Fruit fly (Drosophila melanogaster) whole organism, embryonic: ENCODE results near the gene CG10874.

Source experiments
- BEAF-32 ChIP-seq: fragments of 200-800 bp; sonication (Bioruptor generic); optimal IDR thresholded peaks from 3 replicates; lab custom pipeline; 2017; ENCODE audit warnings: missing biosample characterization, missing genetic modification characterization, mild to moderate bottlenecking, moderate library complexity, missing genetic modification reagents
- CG10431 ChIP-seq: fragments of 200-800 bp; sonication (Bioruptor generic); optimal IDR thresholded peaks from 3 replicates; lab custom pipeline; 2018; ENCODE audit warnings: missing biosample characterization, mild to moderate bottlenecking, missing genetic modification characterization
- CG10543 ChIP-seq: fragments of 200-800 bp; sonication (Bioruptor generic); optimal IDR thresholded peaks from 3 replicates; lab custom pipeline; 2017; ENCODE audit warnings: missing biosample characterization, mild to moderate bottlenecking, missing genetic modification characterization, moderate library complexity
- CG12219 ChIP-seq: fragments of 200-800 bp; sonication (Bioruptor generic); optimal IDR thresholded peaks from 3 replicates; lab custom pipeline; 2018; ENCODE audit warnings: missing biosample characterization, mild to moderate bottlenecking, missing genetic modification characterization
- CG12744 ChIP-seq: fragments of 200-800 bp; sonication (Bioruptor generic); optimal IDR thresholded peaks from 2 replicates; lab custom pipeline; 2016; ENCODE audit warnings: missing biosample characterization, missing genetic modification characterization
- CG13424 ChIP-seq: fragments of 200-800 bp; sonication (Bioruptor generic); optimal IDR thresholded peaks from 2 replicates; lab custom pipeline; 2019; ENCODE audit warnings: missing biosample characterization, mild to moderate bottlenecking, missing genetic modification characterization, moderate library complexity
- CG17385 ChIP-seq: fragments of 200-800 bp; sonication (Bioruptor generic); optimal IDR thresholded peaks from 3 replicates; lab custom pipeline; 2018; ENCODE audit warnings: missing biosample characterization, mild to moderate bottlenecking, missing genetic modification characterization
- CG31224 ChIP-seq: fragments of 200-800 bp; sonication (Bioruptor generic); IDR thresholded peaks from 2 replicates; pipeline ENCODE4 v1.3.6; 2022; ENCODE audit warnings: missing biosample characterization, missing genetic modification characterization
- CG4328 ChIP-seq: fragments of 200-800 bp; sonication (Bioruptor generic); optimal IDR thresholded peaks from 3 replicates; lab custom pipeline; 2017; ENCODE audit warnings: missing biosample characterization, missing genetic modification reagents, missing genetic modification characterization
- CG4820 ChIP-seq: fragments of 200-800 bp; sonication (Bioruptor generic); optimal IDR thresholded peaks from 3 replicates; lab custom pipeline; 2016; ENCODE audit warnings: missing biosample characterization, missing genetic modification characterization
- CG5953 ChIP-seq: fragments of 200-800 bp; sonication (Bioruptor generic); IDR thresholded peaks from 2 replicates; pipeline ENCODE4 v1.3.6; 2022; ENCODE audit warnings: missing biosample characterization, missing genetic modification characterization
- CG6254 ChIP-seq: fragments of 200-800 bp; sonication (Bioruptor generic); optimal IDR thresholded peaks from 3 replicates; lab custom pipeline; 2017; ENCODE audit warnings: mild to moderate bottlenecking, missing biosample characterization, missing genetic modification reagents, missing genetic modification characterization
- CG8281 ChIP-seq: fragments of 200-800 bp; sonication (Bioruptor generic); optimal IDR thresholded peaks from 2 replicates; lab custom pipeline; 2018; ENCODE audit warnings: missing biosample characterization, mild to moderate bottlenecking, missing genetic modification characterization, moderate library complexity
- CG8478 ChIP-seq: fragments of >200 bp; optimal IDR thresholded peaks from 2 replicates; lab custom pipeline; 2018
- CG8765 ChIP-seq: fragments of 200-800 bp; sonication (Bioruptor generic); IDR thresholded peaks from 2 replicates; pipeline ENCODE4 v1.3.6; 2022; ENCODE audit warnings: missing biosample characterization, missing genetic modification characterization
- CoRest ChIP-seq: fragments of 200-800 bp; sonication (Bioruptor generic); optimal IDR thresholded peaks from 3 replicates; lab custom pipeline; 2018; ENCODE audit warnings: missing biosample characterization, mild to moderate bottlenecking, missing genetic modification characterization, moderate library complexity
- D19A ChIP-seq: fragments of 200-800 bp; optimal IDR thresholded peaks from 3 replicates; lab custom pipeline; 2019; ENCODE audit warnings: missing biosample characterization, mild to moderate bottlenecking, missing genetic modification characterization, moderate library complexity
- D19B ChIP-seq: fragments of 200-800 bp; sonication (Bioruptor generic); optimal IDR thresholded peaks from 2 replicates; lab custom pipeline; 2017; ENCODE audit warnings: missing biosample characterization, mild to moderate bottlenecking, missing genetic modification characterization
- Dip3 ChIP-seq: fragments of 200-800 bp; sonication (Bioruptor generic); optimal IDR thresholded peaks from 3 replicates; lab custom pipeline; 2016; ENCODE audit warnings: missing biosample characterization, missing genetic modification characterization
- Dref ChIP-seq: fragments of 200-800 bp; sonication (Bioruptor generic); IDR thresholded peaks from 2 replicates; pipeline ENCODE4 v1.3.6; 2022; ENCODE audit warnings: missing biosample characterization, missing genetic modification characterization
- Fer1 ChIP-seq: fragments of 200-800 bp; sonication (Bioruptor generic); optimal IDR thresholded peaks from 2 replicates; lab custom pipeline; 2017; ENCODE audit warnings: missing biosample characterization, mild to moderate bottlenecking, missing genetic modification characterization
- HmgD ChIP-seq: fragments of 200-800 bp; sonication (Bioruptor generic); optimal IDR thresholded peaks from 3 replicates; lab custom pipeline; 2016; ENCODE audit warnings: missing biosample characterization, missing genetic modification characterization
- MBD-R2 ChIP-seq: fragments of 200-800 bp; sonication (Bioruptor generic); IDR thresholded peaks from 2 replicates; pipeline ENCODE4 v1.3.6; 2022; ENCODE audit warnings: missing biosample characterization, missing genetic modification characterization
- NK7.1 ChIP-seq: fragments of 200-800 bp; sonication (Bioruptor generic); optimal IDR thresholded peaks from 3 replicates; lab custom pipeline; 2016; ENCODE audit warnings: missing biosample characterization, missing genetic modification characterization
- Neu2 ChIP-seq: fragments of 200-800 bp; sonication (Bioruptor generic); optimal IDR thresholded peaks from 3 replicates; lab custom pipeline; 2016; ENCODE audit warnings: missing biosample characterization, missing genetic modification characterization, borderline replicate concordance
- Sox100B ChIP-seq: fragments of 200-800 bp; sonication (Bioruptor generic); optimal IDR thresholded peaks from 3 replicates; lab custom pipeline; 2018; ENCODE audit warnings: missing biosample characterization, mild to moderate bottlenecking, missing genetic modification characterization
- Usf ChIP-seq: fragments of 200-800 bp; sonication (Bioruptor generic); optimal IDR thresholded peaks from 2 replicates; lab custom pipeline; 2017; ENCODE audit warnings: missing genotype, missing biosample characterization, missing genetic modification characterization
- ab ChIP-seq: fragments of 200-800 bp; sonication (Bioruptor generic); optimal IDR thresholded peaks from 2 replicates; lab custom pipeline; 2016; ENCODE audit warnings: missing biosample characterization, missing genetic modification characterization
- ato ChIP-seq: fragments of 200-800 bp; sonication (Bioruptor generic); IDR thresholded peaks from 2 replicates; pipeline ENCODE4 v1.3.6; 2022; ENCODE audit warnings: missing biosample characterization, missing genetic modification characterization; ENCODE audit not compliant: partially characterized antibody
- btn ChIP-seq: fragments of 200-800 bp; sonication (Bioruptor generic); optimal IDR thresholded peaks from 2 replicates; lab custom pipeline; 2016; ENCODE audit warnings: missing biosample characterization, missing genetic modification characterization
- cato ChIP-seq: fragments of 200-800 bp; sonication (Bioruptor generic); optimal IDR thresholded peaks from 2 replicates; lab custom pipeline; 2016; ENCODE audit warnings: missing biosample characterization, missing genetic modification characterization, borderline replicate concordance
- ci ChIP-seq: fragments of 200-800 bp; sonication (Bioruptor generic); IDR thresholded peaks from 3 replicates; pipeline ENCODE4 v1.3.6; 2022; ENCODE audit warnings: missing biosample characterization, missing genetic modification characterization
- dm ChIP-seq: fragments of 200-800 bp; sonication (Bioruptor generic); optimal IDR thresholded peaks from 3 replicates; lab custom pipeline; 2016; ENCODE audit warnings: missing biosample characterization, missing genetic modification characterization
- ewg ChIP-seq: fragments of 200-800 bp; sonication (Bioruptor generic); optimal IDR thresholded peaks from 3 replicates; lab custom pipeline; 2017; ENCODE audit warnings: mild to moderate bottlenecking, missing biosample characterization, missing genetic modification reagents, missing genetic modification characterization
- fru ChIP-seq: fragments of >200 bp; optimal IDR thresholded peaks from 2 replicates; lab custom pipeline; 2017
- gfzf ChIP-seq: fragments of 200-800 bp; sonication (Bioruptor generic); optimal IDR thresholded peaks from 2 replicates; lab custom pipeline; 2016; ENCODE audit warnings: missing biosample characterization, mild to moderate bottlenecking, missing genetic modification characterization, moderate library complexity
- nau ChIP-seq: fragments of 200-800 bp; sonication (Bioruptor generic); optimal IDR thresholded peaks from 3 replicates; lab custom pipeline; 2017; ENCODE audit warnings: missing biosample characterization, mild to moderate bottlenecking, missing genetic modification characterization, missing genetic modification reagents
- p53 ChIP-seq: fragments of 200-800 bp; sonication (Bioruptor generic); optimal IDR thresholded peaks from 2 replicates; lab custom pipeline; 2016; ENCODE audit warnings: missing biosample characterization, missing genetic modification characterization
- psq ChIP-seq: fragments of 200-800 bp; sonication (Bioruptor generic); optimal IDR thresholded peaks from 2 replicates; lab custom pipeline; 2017; ENCODE audit warnings: missing biosample characterization, missing genetic modification characterization
- repo ChIP-seq: fragments of 200-800 bp; sonication (Bioruptor generic); optimal IDR thresholded peaks from 2 replicates; lab custom pipeline; 2016; ENCODE audit warnings: missing biosample characterization, missing genetic modification characterization
- salm ChIP-seq: fragments of 200-800 bp; sonication (Bioruptor generic); optimal IDR thresholded peaks from 2 replicates; lab custom pipeline; 2018; ENCODE audit warnings: missing biosample characterization, mild to moderate bottlenecking, missing genetic modification characterization
- sob ChIP-seq: fragments of 200-800 bp; sonication (Bioruptor generic); IDR thresholded peaks from 2 replicates; pipeline ENCODE4 v1.3.6; 2022; ENCODE audit warnings: missing biosample characterization, missing genetic modification characterization
- sqz ChIP-seq: fragments of 200-800 bp; sonication (Bioruptor generic); optimal IDR thresholded peaks from 3 replicates; lab custom pipeline; 2018; ENCODE audit warnings: missing biosample characterization, mild to moderate bottlenecking, missing genetic modification characterization
- stwl ChIP-seq: fragments of 200-800 bp; sonication (Bioruptor generic); optimal IDR thresholded peaks from 3 replicates; lab custom pipeline; 2018; ENCODE audit warnings: missing biosample characterization, mild to moderate bottlenecking, missing genetic modification characterization, moderate library complexity
- sug ChIP-seq: fragments of 200-800 bp; optimal IDR thresholded peaks from 2 replicates; lab custom pipeline; 2019; ENCODE audit warnings: missing biosample characterization, mild to moderate bottlenecking, missing genetic modification characterization, moderate library complexity
- unpg ChIP-seq: fragments of 200-800 bp; sonication (Bioruptor generic); optimal IDR thresholded peaks from 3 replicates; lab custom pipeline; 2018; ENCODE audit warnings: missing biosample characterization, mild to moderate bottlenecking, missing genetic modification characterization, moderate library complexity
- vfl ChIP-seq: fragments of 200-800 bp; sonication (Bioruptor generic); optimal IDR thresholded peaks from 2 replicates; lab custom pipeline; 2016; ENCODE audit warnings: missing biosample characterization, missing genetic modification characterization
- wek ChIP-seq: fragments of 200-800 bp; sonication (Bioruptor generic); optimal IDR thresholded peaks from 3 replicates; lab custom pipeline; 2018; ENCODE audit warnings: missing biosample characterization, mild to moderate bottlenecking, missing genetic modification characterization, moderate library complexity
- zen2 ChIP-seq: fragments of 200-800 bp; sonication (Bioruptor generic); IDR thresholded peaks from 3 replicates; pipeline ENCODE4 v1.3.6; 2022; ENCODE audit warnings: missing biosample characterization, missing genetic modification characterization; ENCODE audit not compliant: partially characterized antibody
- zf30C ChIP-seq: fragments of 200-800 bp; sonication (Bioruptor generic); optimal IDR thresholded peaks from 3 replicates; lab custom pipeline; 2018; ENCODE audit warnings: missing biosample characterization, mild to moderate bottlenecking, missing genetic modification characterization
- zfh1 ChIP-seq: fragments of 200-800 bp; sonication (Bioruptor generic); IDR thresholded peaks from 3 replicates; pipeline ENCODE4 v1.3.6; 2022; ENCODE audit warnings: missing biosample characterization, missing genetic modification characterization

The CG10874 gene

dm6 chr2L:2175930-2176643, 16.1 kb downstream of the CG10874 start (continued):
- TF ChIP-seq unpg (GFP tag; lab: Kevin White, UChicago) (peak; percentile 57), CG8765 (GFP tag; lab: Robert Waterston, UW) (no peak), Dref (no peak), sug (peak; percentile 39), D19A (tag; lab: Kevin White, UChicago) (no peak), ab (GFP tag; lab: Kevin White, UChicago) (no peak), NK7.1 (GFP tag; lab: Kevin White, UChicago) (no peak), Sox100B (GFP tag; lab: Kevin White, UChicago) (peak; percentile 45), nau (GFP tag; lab: Kevin White, UChicago) (peak; percentile 60), MBD-R2 (GFP tag; lab: Robert Waterston, UW) (no peak), ato (no peak), BEAF-32 (GFP tag; lab: Kevin White, UChicago) (no peak), CG6254 (GFP tag; lab: Kevin White, UChicago) (no peak), CG12219 (no peak), CG5953 (GFP tag; lab: Robert Waterston, UW) (no peak), CoRest (tag; lab: Kevin White, UChicago) (peak; percentile 76), salm (tag; lab: Kevin White, UChicago) (no peak), sob (GFP tag; lab: Robert Waterston, UW) (no peak), CG4820 (GFP tag; lab: Kevin White, UChicago) (no peak), zfh1 (GFP tag; lab: Robert Waterston, UW) (no peak), D19B (peak; percentile 53), CG8478 (no peak), CG10543 (GFP tag; lab: Kevin White, UChicago) (peak; percentile 72), ci (GFP tag; lab: Robert Waterston, UW) (0 out of 3 replicates have a peak, but pooled peaks have one; percentile 10), CG12744 (GFP tag; lab: Kevin White, UChicago) (peak; percentile 66), CG13424 (tag; lab: Kevin White, UChicago) (peak; percentile 71), p53 (GFP tag; lab: Kevin White, UChicago) (no peak), Fer1 (GFP tag; lab: Kevin White, UChicago) (peak; percentile 71), psq (GFP tag; lab: Kevin White, UChicago) (no peak), CG10431 (GFP tag; lab: Kevin White, UChicago) (no peak), ewg (no peak), Neu2 (GFP tag; lab: Kevin White, UChicago) (no peak), sqz (GFP tag; lab: Kevin White, UChicago) (peak; percentile 27), zen2 (GFP tag; lab: Robert Waterston, UW) (no peak), gfzf (GFP tag; lab: Kevin White, UChicago) (no peak), vfl (no peak), repo (GFP tag; lab: Kevin White, UChicago) (no peak), fru (lab: Kevin White, UChicago) (no peak), HmgD (GFP tag; lab: Kevin White, UChicago) (no peak), CG8281 (tag; lab: Kevin White, UChicago) (peak; percentile 17), btn (no peak), zf30C (no peak), CG31224 (peak; percentile 50), dm (no peak), CG4328 (GFP tag; lab: Kevin White, UChicago) (no peak), Dip3 (GFP tag; lab: Kevin White, UChicago) (peak; percentile 26), wek (GFP tag; lab: Kevin White, UChicago) (no peak), cato (GFP tag; lab: Kevin White, UChicago) (no peak), CG17385 (GFP tag; lab: Kevin White, UChicago) (no peak), stwl (tag; lab: Kevin White, UChicago) (no peak), Usf (GFP tag; lab: Kevin White, UChicago) (peak; percentile 44)
